Worm (Caenorhabditis elegans) whole organism, L2 larva: ENCODE results near the gene wdr-48.

Experiments
- C34F6.9 ChIP-seq: fragments of 150-350 bp; optimal IDR thresholded peaks from 2 replicates; lab custom pipeline; 2014; ENCODE audit warnings: missing biosample characterization, missing genetic modification characterization
- F13H6.1 ChIP-seq: sonication (generic microtip); optimal IDR thresholded peaks from 2 replicates; lab custom pipeline; 2016; ENCODE audit warnings: missing genetic modification characterization, missing compliant biosample characterization
- R02D3.7 ChIP-seq: fragments of 150-350 bp; optimal IDR thresholded peaks from 2 replicates; lab custom pipeline; 2014; ENCODE audit warnings: missing biosample characterization, missing genetic modification characterization
- Y55F3AM.14 ChIP-seq: fragments of 200-800 bp; sonication (Bioruptor generic); optimal IDR thresholded peaks from 2 replicates; lab custom pipeline; 2018; ENCODE audit warnings: mild to moderate bottlenecking, missing genetic modification characterization, missing compliant biosample characterization
- ZK546.5 ChIP-seq: sonication (generic microtip); optimal IDR thresholded peaks from 2 replicates; lab custom pipeline; 2017; ENCODE audit warnings: missing biosample characterization, missing genetic modification characterization
- aly-2 ChIP-seq: fragments of 150-350 bp; optimal IDR thresholded peaks from 2 replicates; lab custom pipeline; 2014; ENCODE audit warnings: missing biosample characterization, missing genetic modification characterization
- ama-1 ChIP-seq: fragments of 150-350 bp; optimal IDR thresholded peaks from 2 replicates; lab custom pipeline; 2018; ENCODE audit warnings: inconsistent platforms
- blmp-1 ChIP-seq: sonication (generic microtip); optimal IDR thresholded peaks from 2 replicates; lab custom pipeline; 2017; ENCODE audit warnings: missing genetic modification characterization, mild to moderate bottlenecking, missing compliant biosample characterization, antibody characterized with exemption, moderate library complexity; ENCODE audit not compliant: insufficient read depth
- ceh-82 ChIP-seq: fragments of 150-350 bp; optimal IDR thresholded peaks from 2 replicates; lab custom pipeline; 2014; ENCODE audit warnings: missing biosample characterization, missing genetic modification characterization
- crh-2 ChIP-seq: sonication (generic microtip); optimal IDR thresholded peaks from 2 replicates; lab custom pipeline; 2017; ENCODE audit warnings: missing biosample characterization, missing genetic modification characterization
- dmd-4 ChIP-seq: sonication (generic microtip); optimal IDR thresholded peaks from 2 replicates; lab custom pipeline; 2017; ENCODE audit warnings: missing biosample characterization, missing genetic modification characterization
- egl-27 ChIP-seq: sonication (generic microtip); optimal IDR thresholded peaks from 3 replicates; lab custom pipeline; 2017; ENCODE audit warnings: missing biosample characterization, missing genetic modification reagents, missing genetic modification characterization
- elt-1 ChIP-seq: fragments of 150-350 bp; optimal IDR thresholded peaks from 2 replicates; lab custom pipeline; 2014; ENCODE audit warnings: missing biosample characterization, missing genetic modification characterization
- elt-3 ChIP-seq: sonication (generic microtip); optimal IDR thresholded peaks from 2 replicates; lab custom pipeline; 2017; ENCODE audit warnings: missing biosample characterization, missing genetic modification characterization
- fos-1 ChIP-seq: fragments of 150-350 bp; optimal IDR thresholded peaks from 2 replicates; lab custom pipeline; 2014; ENCODE audit warnings: missing biosample characterization, missing genetic modification characterization
- gmeb-1 ChIP-seq: fragments of 150-350 bp; optimal IDR thresholded peaks from 2 replicates; lab custom pipeline; 2014; ENCODE audit warnings: missing biosample characterization, missing genetic modification characterization
- lin-11 ChIP-seq: fragments of 150-350 bp; sonication (generic microtip); optimal IDR thresholded peaks from 2 replicates; lab custom pipeline; 2014; ENCODE audit warnings: missing biosample characterization, missing genetic modification characterization, inconsistent platforms, mixed read lengths
- lin-39 ChIP-seq: fragments of 150-350 bp; optimal IDR thresholded peaks from 2 replicates; lab custom pipeline; 2014; ENCODE audit warnings: missing biosample characterization, missing genetic modification reagents, missing genetic modification characterization
- mbf-1 ChIP-seq: sonication (generic microtip); optimal IDR thresholded peaks from 2 replicates; lab custom pipeline; 2017; ENCODE audit warnings: missing biosample characterization, missing genetic modification characterization
- mdl-1 ChIP-seq, 2 experiments: fragments of 150-350 bp in 1 of 2; sonication (generic microtip) in 1 of 2; optimal IDR thresholded peaks; 2 replicates each; lab custom pipeline; 2017; ENCODE audit warnings: missing biosample characterization in 2 of 2, missing genetic modification characterization in 2 of 2
- nhr-10 ChIP-seq: sonication (generic microtip); optimal IDR thresholded peaks from 2 replicates; lab custom pipeline; 2017; ENCODE audit warnings: missing biosample characterization, missing genetic modification characterization
- nhr-11 ChIP-seq: fragments of 150-350 bp; optimal IDR thresholded peaks from 2 replicates; lab custom pipeline; 2014; ENCODE audit warnings: missing biosample characterization, missing genetic modification characterization
- nhr-12 ChIP-seq: fragments of 150-350 bp; optimal IDR thresholded peaks from 2 replicates; lab custom pipeline; 2014; ENCODE audit warnings: missing biosample characterization, missing genetic modification characterization
- nhr-129 ChIP-seq: fragments of 150-350 bp; optimal IDR thresholded peaks from 2 replicates; lab custom pipeline; 2014; ENCODE audit warnings: missing biosample characterization, missing genetic modification characterization
- nhr-21 ChIP-seq: fragments of 150-350 bp; optimal IDR thresholded peaks from 2 replicates; lab custom pipeline; 2014; ENCODE audit warnings: missing biosample characterization, missing genetic modification characterization
- nhr-23 ChIP-seq: fragments of 150-350 bp; optimal IDR thresholded peaks from 2 replicates; lab custom pipeline; 2014; ENCODE audit warnings: missing biosample characterization, missing genetic modification reagents, missing genetic modification characterization
- nhr-237 ChIP-seq: fragments of 150-350 bp; optimal IDR thresholded peaks from 2 replicates; lab custom pipeline; 2014; ENCODE audit warnings: missing biosample characterization, missing genetic modification characterization
- nhr-25 ChIP-seq: fragments of 150-350 bp; sonication (generic microtip); optimal IDR thresholded peaks from 3 replicates; lab custom pipeline; 2014; ENCODE audit warnings: missing biosample characterization, missing genetic modification characterization
- nhr-77 ChIP-seq: fragments of 150-350 bp; optimal IDR thresholded peaks from 2 replicates; lab custom pipeline; 2014; ENCODE audit warnings: missing biosample characterization, missing genetic modification characterization
- peb-1 ChIP-seq: fragments of 150-350 bp; optimal IDR thresholded peaks from 2 replicates; lab custom pipeline; 2014; ENCODE audit warnings: missing biosample characterization, missing genetic modification characterization
- sem-4 ChIP-seq: fragments of 150-350 bp; optimal IDR thresholded peaks from 2 replicates; lab custom pipeline; 2014; ENCODE audit warnings: missing biosample characterization, missing genetic modification reagents, missing genetic modification characterization
- skn-1 ChIP-seq: sonication (generic microtip); optimal IDR thresholded peaks from 2 replicates; lab custom pipeline; 2017; ENCODE audit warnings: missing biosample characterization, missing genetic modification characterization
- sma-3 ChIP-seq: sonication (generic microtip); optimal IDR thresholded peaks from 2 replicates; lab custom pipeline; 2016; ENCODE audit warnings: missing genetic modification reagents, missing genetic modification characterization, missing compliant biosample characterization
- sma-9 ChIP-seq, 2 experiments: fragments of 150-350 bp in 1 of 2; sonication (generic microtip) in 1 of 2; optimal IDR thresholded peaks; 2 replicates each; lab custom pipeline; 2014 to 2016; ENCODE audit warnings: missing genetic modification characterization in 2 of 2, mild to moderate bottlenecking in 1 of 2, missing biosample characterization in 1 of 2, missing compliant biosample characterization in 1 of 2, missing genetic modification reagents in 1 of 2, moderate library complexity in 1 of 2
- snpc-4 ChIP-seq: fragments of 150-350 bp; optimal IDR thresholded peaks from 2 replicates; lab custom pipeline; 2014; ENCODE audit warnings: missing biosample characterization, missing genetic modification characterization
- unc-39 ChIP-seq: fragments of 150-350 bp; optimal IDR thresholded peaks from 2 replicates; lab custom pipeline; 2014; ENCODE audit warnings: missing biosample characterization, missing genetic modification characterization
- unc-55 ChIP-seq: fragments of 150-350 bp; sonication (generic microtip); optimal IDR thresholded peaks from 3 replicates; lab custom pipeline; 2014; ENCODE audit warnings: missing biosample characterization, missing genetic modification reagents, missing genetic modification characterization
- zag-1 ChIP-seq: fragments of 150-350 bp; optimal IDR thresholded peaks from 2 replicates; lab custom pipeline; 2014; ENCODE audit warnings: missing biosample characterization, missing genetic modification characterization
- ztf-11 ChIP-seq: sonication (generic microtip); optimal IDR thresholded peaks from 2 replicates; lab custom pipeline; 2017; ENCODE audit warnings: missing biosample characterization, missing genetic modification characterization
- ztf-4 ChIP-seq: fragments of 150-350 bp; optimal IDR thresholded peaks from 2 replicates; lab custom pipeline; 2014; ENCODE audit warnings: missing biosample characterization, missing genetic modification characterization

The wdr-48 gene

DNA sequence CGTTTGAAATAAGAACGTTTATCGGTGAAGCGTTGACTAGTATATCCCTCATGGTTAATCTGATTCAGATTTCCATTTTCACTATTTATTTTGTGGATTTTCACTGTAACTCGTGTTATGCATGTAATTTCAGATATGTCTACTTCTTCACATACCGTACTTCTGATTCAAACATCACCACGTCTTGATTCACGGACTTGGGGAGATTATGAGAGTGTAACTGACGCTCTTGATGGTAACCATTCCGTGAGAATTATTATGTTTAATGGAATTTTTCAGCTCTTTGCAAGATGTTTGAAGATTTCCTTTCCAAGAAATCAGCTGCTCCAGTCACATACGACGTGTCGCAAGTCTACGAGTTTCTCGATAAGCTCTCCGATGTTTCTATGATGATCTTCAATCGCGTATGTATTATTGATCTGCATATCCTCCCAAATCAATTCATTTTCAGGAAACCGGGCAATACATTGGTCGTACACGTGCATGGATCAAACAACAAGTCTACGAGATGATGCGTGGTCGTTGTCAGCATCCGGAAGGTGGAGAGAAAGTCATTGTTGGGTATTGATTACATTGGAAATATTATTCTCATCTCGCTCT, 14.5 kb downstream of the wdr-48 start, which contains the start of gene erh-2:
TSS of gene erh-2 (plus strand) at position 134 of the 600 bp plus-strand sequence.
- TF ChIP-seq C34F6.9 (tag; lab: Kevin White, UChicago) (no peak), nhr-11 (tag; lab: Kevin White, UChicago) (no peak)

DNA sequence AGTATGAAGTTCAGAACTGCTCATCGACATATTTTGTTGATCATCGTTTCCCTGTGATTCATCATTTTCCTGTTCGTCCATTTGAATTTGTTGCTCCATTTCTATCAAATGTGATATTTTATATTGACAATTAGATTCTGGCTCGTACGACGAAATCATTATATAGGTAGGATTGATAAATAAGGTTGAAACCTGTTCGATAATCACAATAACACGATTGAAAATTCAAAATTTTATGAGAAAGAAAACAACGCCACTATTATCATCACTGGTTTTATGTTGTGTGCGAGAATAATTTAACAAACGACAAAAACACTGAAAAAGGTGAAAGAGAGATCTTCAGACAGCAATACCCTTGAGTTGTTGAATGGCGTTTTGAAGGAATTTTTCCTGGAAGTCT, 15.7 kb downstream of the wdr-48 start, which contains the start of gene apc-11:
TSS of gene apc-11 (minus strand) at position 101 of the 400 bp plus-strand sequence.
- TF ChIP-seq mdl-1 (tag; optimal IDR thresholded peaks at IDR 0.05; lab: Kevin White, UChicago) (no peak), ama-1 (no peak), nhr-237 (no peak), C34F6.9 (tag; lab: Kevin White, UChicago) (no peak), egl-27 (no peak), unc-55 (GFP tag; lab: Kevin White, UChicago) (no peak), peb-1 (tag; lab: Kevin White, UChicago) (no peak), F13H6.1 (tag; lab: Kevin White, UChicago) (no peak), elt-3 (no peak), nhr-12 (tag; lab: Kevin White, UChicago) (no peak), lin-39 (tag; lab: Kevin White, UChicago) (no peak), ztf-4 (tag; lab: Kevin White, UChicago) (no peak), mbf-1 (no peak), crh-2 (tag; lab: Kevin White, UChicago) (no peak)
- TF ChIP-seq, all 48 proteins: peak for 0

DNA sequence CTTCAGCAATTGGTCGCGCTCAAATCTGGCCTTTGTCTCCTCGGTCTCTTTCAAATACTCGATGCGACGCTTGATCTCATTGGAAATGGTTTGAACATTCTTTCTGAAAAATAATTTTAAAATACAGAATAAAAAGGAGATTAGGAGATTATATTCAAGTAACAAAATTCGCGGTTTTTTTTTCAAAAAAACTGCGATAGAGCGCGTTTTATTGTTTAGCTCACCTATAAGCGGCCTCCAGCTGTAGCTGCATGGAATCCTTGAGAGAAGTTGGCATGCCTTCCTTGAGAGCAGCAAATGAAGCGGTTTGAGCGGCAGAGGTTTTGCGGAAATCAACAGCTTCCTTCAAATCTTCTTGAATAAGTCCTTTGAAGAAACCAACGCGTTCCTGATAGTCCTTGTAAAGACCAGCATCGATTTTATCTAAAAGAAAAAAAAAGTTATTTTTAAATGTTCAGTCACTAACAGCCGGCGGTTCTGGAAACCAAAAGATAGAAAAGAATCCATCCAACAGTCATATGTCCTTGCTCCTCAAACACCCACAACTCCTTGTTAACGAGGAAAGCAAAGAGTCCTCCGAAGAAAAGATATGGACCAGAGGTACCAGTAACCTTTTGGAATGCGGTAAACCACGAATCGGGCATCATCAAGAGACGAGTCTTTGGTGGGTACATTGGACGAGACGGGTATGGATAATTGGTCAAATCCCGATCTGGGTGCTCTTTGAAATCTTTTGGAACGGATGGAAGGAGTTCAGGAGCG, 16.3 kb downstream of the wdr-48 start:
- TF ChIP-seq snpc-4 (tag; lab: Kevin White, UChicago) (no peak), ama-1 (no peak), nhr-12 (tag; lab: Kevin White, UChicago) (no peak), nhr-25 (no peak), mdl-1 (tag; optimal IDR thresholded peaks at IDR 0.05; lab: Kevin White, UChicago) (no peak), nhr-77 (tag; lab: Kevin White, UChicago) (no peak), peb-1 (tag; lab: Kevin White, UChicago) (no peak), nhr-11 (tag; lab: Kevin White, UChicago) (no peak), ztf-4 (tag; lab: Kevin White, UChicago) (no peak), zag-1 (tag; lab: Kevin White, UChicago) (no peak)

DNA sequence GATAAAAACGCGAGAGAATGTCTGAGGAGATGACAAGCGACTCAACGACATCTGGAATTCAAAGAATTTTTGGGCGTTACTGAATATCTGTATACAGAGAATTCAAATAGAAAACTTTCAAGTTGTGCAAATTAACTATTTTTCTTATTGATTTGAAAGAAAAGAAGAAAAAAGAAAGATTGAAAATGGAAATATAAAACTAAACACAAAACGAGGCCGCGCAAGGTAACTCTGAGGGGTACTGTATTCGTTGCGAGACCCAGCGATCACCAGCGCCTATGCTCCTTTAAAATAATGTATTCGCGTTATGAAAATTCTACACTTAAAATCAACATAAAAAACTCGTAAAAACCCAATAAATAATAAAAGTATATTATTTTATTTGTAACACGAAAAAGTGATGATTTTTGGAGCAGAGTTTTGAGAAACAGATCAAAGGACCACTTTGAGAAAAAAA, 17.1 kb downstream of the wdr-48 start, which contains the start of gene asb-1:
TSS of gene asb-1 (minus strand) at position 51 of the 457 bp plus-strand sequence.
- TF ChIP-seq aly-2 (tag; lab: Kevin White, UChicago), result no peak

DNA sequence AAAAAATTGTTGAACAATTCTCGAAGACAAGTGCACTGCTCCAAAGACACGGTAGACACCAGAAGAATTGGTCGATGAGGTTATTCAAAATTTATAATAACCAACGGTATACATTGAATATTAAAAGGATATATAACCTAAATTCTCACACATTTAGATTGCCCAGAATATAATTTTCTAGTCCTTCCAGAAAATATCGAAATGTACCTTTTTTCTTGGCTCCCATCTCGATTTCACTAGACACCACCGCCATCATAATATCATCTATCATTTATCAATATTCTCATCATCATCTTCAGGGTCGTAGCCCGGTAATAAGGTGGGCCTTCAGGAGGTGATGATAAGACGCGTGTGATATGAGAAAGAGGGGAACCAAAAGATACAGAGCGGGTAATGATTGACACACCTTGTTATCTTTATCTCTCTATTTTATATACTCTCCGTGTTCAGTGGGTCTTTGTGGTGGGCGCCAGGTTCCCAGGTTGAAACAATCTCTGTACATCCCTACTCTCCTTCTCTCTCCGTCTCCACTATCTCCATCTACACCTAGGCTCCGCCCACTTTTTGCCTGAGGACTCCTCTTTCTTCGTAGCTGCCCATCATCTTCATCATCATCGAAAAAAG, 21.6 kb downstream of the wdr-48 start, which contains the start of gene mab-21:
TSS of gene mab-21 (plus strand) at position 615 of the 624 bp plus-strand sequence.
- TF ChIP-seq sma-3 (GFP tag; lab: Kevin White, UChicago), result no peak
- no peak for TF ChIP-seq nhr-11 (tag; lab: Kevin White, UChicago)
- no peak for TF ChIP-seq Y55F3AM.14
- no peak for TF ChIP-seq nhr-23 (tag; lab: Kevin White, UChicago)
- no peak for TF ChIP-seq elt-1 (tag; lab: Kevin White, UChicago)
- TF ChIP-seq nhr-21, result no peak
- no peak for TF ChIP-seq unc-39 (tag; lab: Kevin White, UChicago)
- TF ChIP-seq nhr-77 (tag; lab: Kevin White, UChicago), result no peak
- no peak for TF ChIP-seq ZK546.5 (tag; lab: Kevin White, UChicago)
- no peak for TF ChIP-seq ztf-11 (tag; lab: Kevin White, UChicago)
- no peak for TF ChIP-seq aly-2 (tag; lab: Kevin White, UChicago)
- TF ChIP-seq R02D3.7 (tag; lab: Kevin White, UChicago), result no peak
- no peak for TF ChIP-seq ama-1
- TF ChIP-seq skn-1 (tag; lab: Kevin White, UChicago), result no peak
- TF ChIP-seq dmd-4 (tag; lab: Kevin White, UChicago), result no peak
- no peak for TF ChIP-seq gmeb-1
- peak; percentile 34 for TF ChIP-seq sem-4
- TF ChIP-seq sma-9 (GFP tag; optimal IDR thresholded peaks at IDR 0.05; lab: Kevin White, UChicago), result peak; percentile 35
- no peak for TF ChIP-seq sma-9 (tag; optimal IDR thresholded peaks at IDR 0.05; lab: Kevin White, UChicago)
- TF ChIP-seq peb-1 (tag; lab: Kevin White, UChicago), result no peak
- no peak for TF ChIP-seq crh-2 (tag; lab: Kevin White, UChicago)
- TF ChIP-seq unc-55 (GFP tag; lab: Kevin White, UChicago), result no peak
- peak; percentile 26 for TF ChIP-seq nhr-129
- TF ChIP-seq nhr-10, result no peak
- TF ChIP-seq egl-27, result no peak
- TF ChIP-seq mbf-1, result no peak
- peak; percentile 12 for TF ChIP-seq fos-1 (tag; lab: Kevin White, UChicago)
- no peak for TF ChIP-seq blmp-1 (tag; lab: Kevin White, UChicago)
- TF ChIP-seq F13H6.1 (tag; lab: Kevin White, UChicago), result peak; percentile 61
- no peak for TF ChIP-seq lin-11 (tag; lab: Kevin White, UChicago)
- TF ChIP-seq ceh-82 (tag; lab: Kevin White, UChicago), result no peak
- TF ChIP-seq mdl-1 (tag; optimal IDR thresholded peaks at IDR 0.05; lab: Kevin White, UChicago), result no peak
- TF ChIP-seq C34F6.9 (tag; lab: Kevin White, UChicago), result no peak
